Fruit fly (Drosophila melanogaster) whole organism, wandering third instar larva: ENCODE results near the gene Mst57Da.
A peak's percentile ranks its signal among the peaks of the same experiment; 100 is the strongest.

Experiments used
- Abd-B ChIP-seq: fragments of >200 bp; optimal IDR thresholded peaks from 2 replicates; lab custom pipeline; 2017; ENCODE audit warnings: missing biosample characterization, missing genetic modification characterization
- CG32264 ChIP-seq: fragments of 200-800 bp; sonication (Bioruptor generic); optimal IDR thresholded peaks from 2 replicates; lab custom pipeline; 2016; ENCODE audit warnings: missing biosample characterization, missing genetic modification characterization
- CG9705 ChIP-seq: fragments of 200-800 bp; sonication (Bioruptor generic); optimal IDR thresholded peaks from 2 replicates; lab custom pipeline; 2018; ENCODE audit warnings: missing biosample characterization, mild to moderate bottlenecking, missing genetic modification characterization
- CrebA ChIP-seq: fragments of 200-800 bp; sonication (Bioruptor generic); optimal IDR thresholded peaks from 2 replicates; lab custom pipeline; 2016; ENCODE audit warnings: missing biosample characterization, mild to moderate bottlenecking, missing genetic modification characterization, borderline replicate concordance
- Dfd ChIP-seq: fragments of >200 bp; optimal IDR thresholded peaks from 2 replicates; lab custom pipeline; 2017; ENCODE audit warnings: missing biosample characterization, missing genetic modification characterization
- Dif ChIP-seq: fragments of 200-275, 200-300 bp; sonication (Bioruptor generic); optimal IDR thresholded peaks from 2 replicates; lab custom pipeline; 2018; ENCODE audit warnings: missing biosample characterization, missing genetic modification characterization; ENCODE audit not compliant: partially characterized antibody
- GATAd ChIP-seq: sonication (Bioruptor generic); optimal IDR thresholded peaks from 2 replicates; lab custom pipeline; 2016; ENCODE audit warnings: missing biosample characterization, missing genetic modification characterization
- HLH106 ChIP-seq: fragments of 200-800 bp; optimal IDR thresholded peaks from 3 replicates; lab custom pipeline; 2019; ENCODE audit warnings: missing biosample characterization, mild to moderate bottlenecking, missing genetic modification characterization, moderate library complexity
- Hnf4 ChIP-seq: fragments of 200-800 bp; sonication (Bioruptor generic); optimal IDR thresholded peaks from 2 replicates; lab custom pipeline; 2016; ENCODE audit warnings: missing biosample characterization, mild to moderate bottlenecking, missing genetic modification characterization
- Hr78 ChIP-seq: fragments of >200 bp; optimal IDR thresholded peaks from 2 replicates; lab custom pipeline; 2017; ENCODE audit warnings: missing biosample characterization, missing genetic modification characterization
- Hr83 ChIP-seq: fragments of 200-300 bp; sonication (Bioruptor generic); optimal IDR thresholded peaks from 2 replicates; lab custom pipeline; 2016; ENCODE audit warnings: missing biosample characterization, mild to moderate bottlenecking, missing genetic modification characterization, moderate library complexity; ENCODE audit not compliant: poor library complexity, severe bottlenecking
- Jra ChIP-seq: sonication (Bioruptor generic); optimal IDR thresholded peaks from 2 replicates; lab custom pipeline; 2016; ENCODE audit warnings: missing biosample characterization, missing genetic modification characterization
- Mio ChIP-seq: sonication (Bioruptor generic); optimal IDR thresholded peaks from 2 replicates; lab custom pipeline; 2016; ENCODE audit warnings: missing biosample characterization, missing genetic modification characterization
- Myc ChIP-seq: fragments of >200 bp; optimal IDR thresholded peaks from 2 replicates; lab custom pipeline; 2017
- N ChIP-seq: fragments of >200 bp; optimal IDR thresholded peaks from 2 replicates; lab custom pipeline; 2018; ENCODE audit warnings: missing biosample characterization, missing external identifiers, missing genetic modification characterization
- OdsH ChIP-seq: fragments of 200-800 bp; sonication (Bioruptor generic); optimal IDR thresholded peaks from 2 replicates; lab custom pipeline; 2016; ENCODE audit warnings: missing biosample characterization, mild to moderate bottlenecking, missing genetic modification characterization
- Rel ChIP-seq, 2 experiments: fragments of 200-800 bp; sonication (Bioruptor generic) in 1 of 2; optimal IDR thresholded peaks; 2 replicates in 1 of 2; 3 replicates in 1 of 2; lab custom pipeline; 2016 to 2019; ENCODE audit warnings: mild to moderate bottlenecking in 2 of 2, missing biosample characterization in 2 of 2, missing genetic modification characterization in 2 of 2, moderate library complexity in 1 of 2
- Sp1 ChIP-seq: fragments of 200-800 bp; sonication (Bioruptor generic); optimal IDR thresholded peaks from 3 replicates; lab custom pipeline; 2019; ENCODE audit warnings: missing biosample characterization, mild to moderate bottlenecking, missing genetic modification characterization, moderate library complexity
- Vsx2 ChIP-seq: fragments of 200-300, 225-300 bp; sonication (Bioruptor generic); optimal IDR thresholded peaks from 2 replicates; lab custom pipeline; 2018; ENCODE audit warnings: missing biosample characterization, missing genetic modification characterization; ENCODE audit not compliant: partially characterized antibody
- br ChIP-seq: fragments of 200-800 bp; sonication (Bioruptor generic); optimal IDR thresholded peaks from 2 replicates; lab custom pipeline; 2016; ENCODE audit warnings: missing biosample characterization, missing genetic modification characterization
- brk ChIP-seq: fragments of 200-800 bp; sonication (Bioruptor generic); optimal IDR thresholded peaks from 2 replicates; lab custom pipeline; 2016; ENCODE audit warnings: missing biosample characterization, mild to moderate bottlenecking, missing genetic modification characterization
- dl ChIP-seq, 2 experiments: fragments of 175-275, 200-275 bp in 1 of 2; fragments of 200-275 bp in 1 of 2; sonication (Bioruptor generic); optimal IDR thresholded peaks; lab custom pipeline; 2018; ENCODE audit warnings: mild to moderate bottlenecking in 2 of 2, missing biosample characterization in 2 of 2, missing genetic modification characterization in 2 of 2, moderate library complexity in 2 of 2; ENCODE audit not compliant: partially characterized antibody in 2 of 2, insufficient read depth in 1 of 2
- dmrt93B ChIP-seq: fragments of 200-800 bp; sonication (Bioruptor generic); optimal IDR thresholded peaks from 2 replicates; lab custom pipeline; 2018; ENCODE audit warnings: missing biosample characterization, mild to moderate bottlenecking, missing genetic modification characterization
- dsf ChIP-seq: sonication (Bioruptor generic); optimal IDR thresholded peaks from 2 replicates; lab custom pipeline; 2016; ENCODE audit warnings: missing biosample characterization, missing genetic modification characterization, borderline replicate concordance
- ey ChIP-seq: fragments of 200-800 bp; sonication (Bioruptor generic); optimal IDR thresholded peaks from 2 replicates; lab custom pipeline; 2016; ENCODE audit warnings: missing biosample characterization, missing genetic modification characterization
- foxo ChIP-seq, 2 experiments: fragments of 200-800 bp; sonication (Bioruptor generic); optimal IDR thresholded peaks; 2 replicates in 1 of 2; 3 replicates in 1 of 2; lab custom pipeline; 2016 to 2017; ENCODE audit warnings: missing biosample characterization in 2 of 2, missing genetic modification characterization in 2 of 2
- fru ChIP-seq: fragments of 200-800 bp; sonication (Bioruptor generic); optimal IDR thresholded peaks from 3 replicates; lab custom pipeline; 2016; ENCODE audit warnings: missing biosample characterization, mild to moderate bottlenecking, missing genetic modification characterization
- h ChIP-seq: fragments of 200-800 bp; sonication (Bioruptor generic); optimal IDR thresholded peaks from 3 replicates; lab custom pipeline; 2016; ENCODE audit warnings: missing biosample characterization, mild to moderate bottlenecking, missing genetic modification characterization
- jim ChIP-seq: fragments of 175-275, 200-325 bp; sonication (Bioruptor generic); optimal IDR thresholded peaks from 2 replicates; lab custom pipeline; 2016; ENCODE audit warnings: missing biosample characterization, mild to moderate bottlenecking, missing genetic modification characterization
- lola ChIP-seq: fragments of >200 bp; optimal IDR thresholded peaks from 2 replicates; lab custom pipeline; 2017; ENCODE audit warnings: missing biosample characterization, missing genetic modification characterization
- pan ChIP-seq: fragments of >200 bp; optimal IDR thresholded peaks from 2 replicates; lab custom pipeline; 2017
- psq ChIP-seq: fragments of 200-800 bp; sonication (Bioruptor generic); optimal IDR thresholded peaks from 3 replicates; lab custom pipeline; 2017; ENCODE audit warnings: missing biosample characterization, mild to moderate bottlenecking, missing genetic modification characterization, moderate library complexity
- rgr ChIP-seq: fragments of 200-800 bp; sonication (Bioruptor generic); optimal IDR thresholded peaks from 3 replicates; lab custom pipeline; 2016; ENCODE audit warnings: missing biosample characterization, mild to moderate bottlenecking, missing genetic modification characterization
- sage ChIP-seq: fragments of 200-800 bp; sonication (Bioruptor generic); optimal IDR thresholded peaks from 2 replicates; lab custom pipeline; 2016; ENCODE audit warnings: missing biosample characterization, mild to moderate bottlenecking, missing genetic modification characterization
- sv ChIP-seq: fragments of 200-800 bp; sonication (Bioruptor generic); optimal IDR thresholded peaks from 3 replicates; lab custom pipeline; 2016; ENCODE audit warnings: missing biosample characterization, missing genetic modification characterization
- tai ChIP-seq: sonication (Bioruptor generic); optimal IDR thresholded peaks from 2 replicates; lab custom pipeline; 2016; ENCODE audit warnings: missing biosample characterization, missing genetic modification characterization
- usp ChIP-seq: fragments of >200 bp; optimal IDR thresholded peaks from 2 replicates; lab custom pipeline; 2017; ENCODE audit warnings: missing biosample characterization, missing genetic modification characterization
- woc ChIP-seq: sonication (Bioruptor generic); optimal IDR thresholded peaks from 2 replicates; lab custom pipeline; 2016; ENCODE audit warnings: missing biosample characterization, mild to moderate bottlenecking, missing genetic modification characterization

Mst57Da gene

DNA sequence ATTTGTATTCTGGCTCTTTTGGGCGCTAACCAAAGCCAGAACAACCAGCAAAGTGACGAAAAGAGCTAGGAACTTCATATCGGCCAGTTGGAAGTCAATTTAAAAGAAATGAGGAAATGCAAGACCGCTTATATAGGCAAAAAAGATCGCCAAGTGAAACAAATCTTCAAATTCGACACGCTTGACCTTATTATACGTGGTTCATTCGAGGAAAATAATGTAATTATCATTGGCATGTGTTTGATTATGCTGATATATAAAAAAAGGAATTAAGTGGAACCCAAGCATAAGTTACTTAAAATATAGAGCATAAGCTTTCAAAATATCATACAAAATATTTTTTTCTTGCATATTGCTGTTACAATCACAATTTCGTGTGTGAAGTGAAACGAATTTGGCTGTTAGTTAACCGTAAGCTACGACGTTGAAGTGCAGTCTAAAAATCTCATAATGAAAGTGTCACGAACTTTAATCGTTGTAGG is at the start of gene Mst57Da, which contains the start of gene alpha4GT2:
Mst57Da (minus strand) TSS at position 101 of the 482 bp plus-strand sequence.
alpha4GT2 (plus strand) TSS at position 432 of the 482 bp plus-strand sequence.
- TF ChIP-seq Dfd (GFP tag; lab: Kevin White, UChicago) (no peak), foxo (GFP tag; optimal IDR thresholded peaks at IDR 0.05; lab: Kevin White, UChicago) (no peak), Myc (lab: Kevin White, UChicago) (no peak), Abd-B (GFP tag; lab: Kevin White, UChicago) (no peak), Hnf4 (no peak)

dm6 chr3R:25880971-25881809 is 49.5 kb upstream of the Mst57Da start, which contains the start of gene Tsp96F:
TSS of gene Tsp96F (minus strand) at chr3R:25881427.
- TF ChIP-seq Dif = peak; percentile 22
- no peak for TF ChIP-seq dl (GFP tag; optimal IDR thresholded peaks at IDR 0.05; lab: Kevin White, UChicago; ENCODE audit: insufficient read depth in 1 of 2, partially characterized antibody in 2 of 2)

DNA sequence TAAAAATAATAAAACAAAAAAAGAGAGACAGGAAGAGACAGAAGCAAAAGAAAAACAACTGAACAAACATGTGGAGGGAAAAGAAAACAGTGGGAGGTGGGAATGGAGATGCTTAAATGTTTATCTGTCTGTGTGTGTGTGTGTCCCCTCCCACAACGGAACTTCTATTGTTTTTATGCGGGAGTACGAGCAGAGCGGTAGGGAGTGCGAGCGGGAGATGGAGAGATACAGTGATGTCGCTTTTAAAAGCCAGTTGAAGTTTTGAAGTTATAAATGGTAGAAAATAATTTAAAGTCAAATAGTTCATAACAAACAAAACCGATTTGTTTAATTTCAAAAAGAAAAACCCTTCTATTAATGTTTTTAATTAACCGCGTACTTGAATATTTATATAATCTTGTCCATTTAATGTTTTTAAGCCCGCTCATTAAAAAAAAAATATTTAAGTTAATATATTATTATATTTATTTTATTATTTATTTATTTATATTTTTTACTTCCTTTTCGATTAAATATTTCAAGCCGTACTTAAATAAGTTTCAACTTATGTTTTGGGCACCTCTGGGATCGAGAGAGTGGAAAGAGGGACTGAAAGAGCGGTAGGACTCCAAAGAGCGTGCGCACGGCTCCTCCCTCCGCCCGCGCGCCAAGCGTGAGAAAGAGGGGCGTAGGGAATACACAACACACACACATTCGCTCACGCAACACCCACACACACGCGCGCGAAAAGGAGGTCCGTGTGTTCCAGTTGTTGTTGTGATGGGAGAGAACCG is 48.7 kb upstream of the Mst57Da start:
- TF ChIP-seq N (GFP tag; lab: Kevin White, UChicago) (no peak), GATAd (GFP tag; lab: Kevin White, UChicago) (no peak), Myc (lab: Kevin White, UChicago) (peak; percentile 13), Hr83 (GFP tag; lab: Kevin White, UChicago) (peak; percentile 76), dmrt93B (GFP tag; lab: Kevin White, UChicago) (peak; percentile 22), Dif (peak; percentile 74), Jra (no peak), sage (GFP tag; lab: Kevin White, UChicago) (no peak), CG32264 (no peak), rgr (GFP tag; lab: Kevin White, UChicago) (peak; percentile 29), br (GFP tag; lab: Kevin White, UChicago) (no peak), foxo (GFP tag; optimal IDR thresholded peaks at IDR 0.05; lab: Kevin White, UChicago) (peak in 1 of 2 experiments; percentile 49), pan (lab: Kevin White, UChicago) (no peak), Hr78 (no peak), woc (peak; percentile 28), CrebA (GFP tag; lab: Kevin White, UChicago) (no peak), Mio (GFP tag; lab: Kevin White, UChicago) (no peak), OdsH (GFP tag; lab: Kevin White, UChicago) (peak; percentile 33), CG9705 (GFP tag; lab: Kevin White, UChicago) (no peak), Sp1 (GFP tag; lab: Kevin White, UChicago) (peak; percentile 58), dl (GFP tag; optimal IDR thresholded peaks at IDR 0.05; lab: Kevin White, UChicago; ENCODE audit: insufficient read depth in 1 of 2, partially characterized antibody in 2 of 2) (peak in 1 of 2 experiments; percentile 74), psq (GFP tag; lab: Kevin White, UChicago) (peak; percentile 60), h (GFP tag; lab: Kevin White, UChicago) (peak; percentile 14), sv (GFP tag; lab: Kevin White, UChicago) (no peak), brk (GFP tag; lab: Kevin White, UChicago) (no peak), Dfd (GFP tag; lab: Kevin White, UChicago) (peak; percentile 3), Rel (GFP tag; optimal IDR thresholded peaks at IDR 0.05; lab: Kevin White, UChicago) (no peak), Rel (tag; optimal IDR thresholded peaks at IDR 0.05; lab: Kevin White, UChicago) (no peak), ey (GFP tag; lab: Kevin White, UChicago) (no peak), HLH106 (tag; lab: Kevin White, UChicago) (peak; percentile 59), fru (GFP tag; lab: Kevin White, UChicago) (no peak), lola (GFP tag; lab: Kevin White, UChicago) (no peak), tai (GFP tag; lab: Kevin White, UChicago) (no peak), Hnf4 (no peak), usp (no peak), dsf (GFP tag; lab: Kevin White, UChicago) (no peak), Vsx2 (GFP tag; lab: Kevin White, UChicago) (no peak), jim (GFP tag; lab: Kevin White, UChicago) (peak; percentile 23), Abd-B (GFP tag; lab: Kevin White, UChicago) (no peak)
